Worm (Caenorhabditis elegans) whole organism, young adult: ENCODE measurements around the gene C07D10.5.

Experiments used
- B0261.1 ChIP-seq: sonication (generic microtip); optimal IDR thresholded peaks from 2 replicates; lab custom pipeline; 2016; ENCODE audit warnings: mild to moderate bottlenecking, missing genetic modification characterization, moderate library complexity, missing compliant biosample characterization
- F49E8.2 ChIP-seq: sonication (generic microtip); optimal IDR thresholded peaks from 3 replicates; lab custom pipeline; 2017; ENCODE audit warnings: missing genetic modification characterization, mild to moderate bottlenecking, missing compliant biosample characterization, antibody characterized with exemption, moderate library complexity; ENCODE audit not compliant: insufficient read depth
- F57C9.4 ChIP-seq: sonication (generic microtip); optimal IDR thresholded peaks from 2 replicates; lab custom pipeline; 2017; ENCODE audit warnings: mild to moderate bottlenecking, missing genetic modification characterization, missing compliant biosample characterization
- T26A5.8 ChIP-seq: sonication (generic microtip); optimal IDR thresholded peaks from 2 replicates; lab custom pipeline; 2016; ENCODE audit warnings: missing genetic modification characterization, missing compliant biosample characterization
- Y56A3A.18 ChIP-seq: fragments of 200-800 bp; sonication (Bioruptor generic); IDR thresholded peaks from 2 replicates; pipeline ENCODE4 v1.3.6; 2022; ENCODE audit warnings: missing genetic modification reagents, missing genetic modification characterization, missing compliant biosample characterization
- ama-1 ChIP-seq, 3 experiments: fragments of 150-350 bp in 1 of 3; sonication (generic microtip) in 2 of 3; optimal IDR thresholded peaks; 2 replicates each; lab custom pipeline; 2014 to 2018; ENCODE audit warnings: missing biosample characterization in 2 of 3, missing genetic modification characterization in 2 of 3, missing genetic modification reagents in 2 of 3
- ccch-3 ChIP-seq: fragments of 200-800 bp; sonication (Bioruptor generic); optimal IDR thresholded peaks from 2 replicates; lab custom pipeline; 2018; ENCODE audit warnings: mild to moderate bottlenecking, missing genetic modification characterization, missing compliant biosample characterization
- cebp-1 ChIP-seq, 2 experiments: fragments of 200-800 bp in 1 of 2; sonication (Bioruptor generic) in 1 of 2; sonication (generic microtip) in 1 of 2; IDR thresholded peaks in 1 of 2; optimal IDR thresholded peaks in 1 of 2; 2 replicates each; pipeline versions ENCODE4 v1.3.6 to Lab custom; 2017 to 2022; ENCODE audit warnings: missing compliant biosample characterization in 2 of 2, missing genetic modification characterization in 2 of 2, mild to moderate bottlenecking in 1 of 2, missing genetic modification reagents in 1 of 2, moderate library complexity in 1 of 2
- ceh-100 ChIP-seq: fragments of 200-800 bp; sonication (Bioruptor generic); IDR thresholded peaks from 2 replicates; pipeline ENCODE4 v1.3.6; 2022; ENCODE audit warnings: missing genetic modification reagents, missing genetic modification characterization, missing compliant biosample characterization
- ceh-40 ChIP-seq: fragments of 200-800 bp; sonication (Bioruptor generic); IDR thresholded peaks from 2 replicates; pipeline ENCODE4 v1.3.6; 2022; ENCODE audit warnings: missing genetic modification characterization, missing compliant biosample characterization
- ceh-58 ChIP-seq: fragments of 200-800 bp; sonication (Bioruptor generic); IDR thresholded peaks from 2 replicates; pipeline ENCODE4 v1.3.6; 2022; ENCODE audit warnings: missing genetic modification characterization, missing compliant biosample characterization
- ceh-79 ChIP-seq: sonication (generic microtip); optimal IDR thresholded peaks from 2 replicates; lab custom pipeline; 2017; ENCODE audit warnings: mild to moderate bottlenecking, missing genetic modification characterization, missing compliant biosample characterization
- chd-7 ChIP-seq: sonication (generic microtip); optimal IDR thresholded peaks from 2 replicates; lab custom pipeline; 2016; ENCODE audit warnings: mild to moderate bottlenecking, missing genetic modification characterization, moderate library complexity, missing compliant biosample characterization
- die-1 ChIP-seq: sonication (generic microtip); optimal IDR thresholded peaks from 2 replicates; lab custom pipeline; 2016; ENCODE audit warnings: missing genotype, mild to moderate bottlenecking, missing genetic modification characterization, missing compliant biosample characterization
- dox-1 ChIP-seq: fragments of 200-800 bp; sonication (Bioruptor generic); IDR thresholded peaks from 2 replicates; pipeline ENCODE4 v1.3.6; 2022; ENCODE audit warnings: missing genetic modification reagents, missing genetic modification characterization, missing compliant biosample characterization
- dpff-1 ChIP-seq: sonication (generic microtip); optimal IDR thresholded peaks from 2 replicates; lab custom pipeline; 2017; ENCODE audit warnings: mild to moderate bottlenecking, missing genetic modification characterization, missing compliant biosample characterization
- egl-18 ChIP-seq: fragments of 200-800 bp; sonication (Bioruptor generic); IDR thresholded peaks from 2 replicates; pipeline ENCODE4 v1.3.6; 2022; ENCODE audit warnings: missing genetic modification reagents, missing genetic modification characterization, missing compliant biosample characterization
- ekl-4 ChIP-seq: fragments of 200-800 bp; sonication (Bioruptor generic); IDR thresholded peaks from 2 replicates; pipeline ENCODE4 v1.3.6; 2022; ENCODE audit warnings: missing genetic modification reagents, missing genetic modification characterization, missing compliant biosample characterization
- fkh-3 ChIP-seq: sonication (generic microtip); optimal IDR thresholded peaks from 2 replicates; lab custom pipeline; 2016; ENCODE audit warnings: mild to moderate bottlenecking, missing genetic modification characterization, missing compliant biosample characterization
- hlh-12 ChIP-seq: sonication (generic microtip); optimal IDR thresholded peaks from 2 replicates; lab custom pipeline; 2016; ENCODE audit warnings: missing genetic modification characterization, missing compliant biosample characterization
- hlh-26 ChIP-seq: fragments of 200-800 bp; sonication (Bioruptor generic); conservative IDR thresholded peaks from 2 replicates; pipeline ENCODE4 v1.3.6; 2022; ENCODE audit warnings: missing genetic modification reagents, missing genetic modification characterization, missing compliant biosample characterization
- hmg-20 ChIP-seq: fragments of 200-800 bp; sonication (Bioruptor generic); IDR thresholded peaks from 2 replicates; pipeline ENCODE4 v1.3.6; 2022; ENCODE audit warnings: missing genetic modification reagents, missing genetic modification characterization, missing compliant biosample characterization
- hrde-1 ChIP-seq: sonication (generic microtip); optimal IDR thresholded peaks from 2 replicates; lab custom pipeline; 2016; ENCODE audit warnings: missing genetic modification characterization, mild to moderate bottlenecking, missing compliant biosample characterization, moderate library complexity, missing genotype, missing genetic modification reagents, borderline replicate concordance
- hsf-1 ChIP-seq: fragments of 200-800 bp; sonication (Bioruptor generic); IDR thresholded peaks from 2 replicates; pipeline ENCODE4 v1.3.6; 2022; ENCODE audit warnings: missing genetic modification reagents, missing genetic modification characterization, missing compliant biosample characterization
- madf-10 ChIP-seq: sonication (generic microtip); optimal IDR thresholded peaks from 2 replicates; lab custom pipeline; 2016; ENCODE audit warnings: mild to moderate bottlenecking, missing genetic modification characterization, missing compliant biosample characterization
- madf-3 ChIP-seq: fragments of 200-800 bp; sonication (Bioruptor generic); IDR thresholded peaks from 2 replicates; pipeline ENCODE4 v1.3.6; 2022; ENCODE audit warnings: missing genetic modification reagents, missing genetic modification characterization, missing compliant biosample characterization
- madf-6 ChIP-seq: fragments of 200-800 bp; sonication (Bioruptor generic); IDR thresholded peaks from 2 replicates; pipeline ENCODE4 v1.3.6; 2022; ENCODE audit warnings: missing genetic modification reagents, missing genetic modification characterization, missing compliant biosample characterization
- madf-8 ChIP-seq: fragments of 200-800 bp; sonication (Bioruptor generic); conservative IDR thresholded peaks from 2 replicates; pipeline ENCODE4 v1.3.6; 2022; ENCODE audit warnings: missing genetic modification reagents, missing genetic modification characterization, missing compliant biosample characterization
- mcd-1 ChIP-seq: fragments of 200-800 bp; sonication (Bioruptor generic); IDR thresholded peaks from 2 replicates; pipeline ENCODE4 v1.3.6; 2022; ENCODE audit warnings: missing genetic modification reagents, missing genetic modification characterization, missing compliant biosample characterization
- mes-4 ChIP-seq: sonication (generic microtip); optimal IDR thresholded peaks from 2 replicates; lab custom pipeline; 2016; ENCODE audit warnings: missing genotype, missing genetic modification characterization, missing compliant biosample characterization
- nfya-2 ChIP-seq: fragments of 200-800 bp; sonication (Bioruptor generic); IDR thresholded peaks from 2 replicates; pipeline ENCODE4 v1.3.6; 2022; ENCODE audit warnings: missing genetic modification reagents, missing genetic modification characterization, missing compliant biosample characterization
- nfyb-1 ChIP-seq: fragments of 200-800 bp; sonication (Bioruptor generic); IDR thresholded peaks from 2 replicates; pipeline ENCODE4 v1.3.6; 2022; ENCODE audit warnings: missing genetic modification reagents, missing genetic modification characterization, missing compliant biosample characterization
- nhr-120 ChIP-seq: fragments of 200-800 bp; sonication (Bioruptor generic); IDR thresholded peaks from 2 replicates; pipeline ENCODE4 v1.3.6; 2022; ENCODE audit warnings: missing genetic modification characterization, missing compliant biosample characterization
- nhr-27 ChIP-seq: fragments of 200-800 bp; sonication (Bioruptor generic); optimal IDR thresholded peaks from 2 replicates; lab custom pipeline; 2018; ENCODE audit warnings: mild to moderate bottlenecking, missing genetic modification characterization, moderate library complexity, missing compliant biosample characterization
- nhr-80 ChIP-seq: sonication (generic microtip); optimal IDR thresholded peaks from 2 replicates; lab custom pipeline; 2016; ENCODE audit warnings: missing genetic modification characterization, missing compliant biosample characterization
- pbrm-1 ChIP-seq: fragments of 200-800 bp; sonication (Bioruptor generic); IDR thresholded peaks from 2 replicates; pipeline ENCODE4 v1.3.6; 2022; ENCODE audit warnings: missing genetic modification reagents, missing genetic modification characterization, missing compliant biosample characterization
- pha-4 ChIP-seq: fragments of 150-350 bp; sonication (generic microtip); optimal IDR thresholded peaks from 2 replicates; lab custom pipeline; 2014; ENCODE audit warnings: missing biosample characterization, missing genetic modification reagents, missing genetic modification characterization
- rec-8 ChIP-seq, 2 experiments: sonication (generic microtip); optimal IDR thresholded peaks; 2 replicates each; lab custom pipeline; 2016; ENCODE audit warnings: mild to moderate bottlenecking in 2 of 2, missing genetic modification characterization in 2 of 2, missing genetic modification reagents in 2 of 2, missing genotype in 2 of 2, missing biosample characterization in 1 of 2, missing compliant biosample characterization in 1 of 2, moderate library complexity in 1 of 2
- snpc-3.4 ChIP-seq: sonication (generic microtip); optimal IDR thresholded peaks from 2 replicates; lab custom pipeline; 2017; ENCODE audit warnings: missing genetic modification characterization, mild to moderate bottlenecking, missing compliant biosample characterization, antibody characterized with exemption, moderate library complexity, missing genotype, missing genetic modification reagents
- sptf-2 ChIP-seq: fragments of 200-800 bp; sonication (Bioruptor generic); optimal IDR thresholded peaks from 2 replicates; lab custom pipeline; 2018; ENCODE audit warnings: mild to moderate bottlenecking, missing genetic modification characterization, missing compliant biosample characterization
- tbp1 ChIP-seq: fragments of 200-800 bp; sonication (Bioruptor generic); optimal IDR thresholded peaks from 2 replicates; lab custom pipeline; 2018; ENCODE audit warnings: mild to moderate bottlenecking, missing genetic modification characterization, missing compliant biosample characterization
- unc-62 ChIP-seq: fragments of 150-350 bp; optimal IDR thresholded peaks from 2 replicates; lab custom pipeline; 2014; ENCODE audit warnings: missing biosample characterization, missing genetic modification reagents, missing genetic modification characterization
- zfh-2 ChIP-seq: fragments of 200-800 bp; sonication (Bioruptor generic); conservative IDR thresholded peaks from 2 replicates; pipeline ENCODE4 v1.3.6; 2022; ENCODE audit warnings: missing genetic modification reagents, missing genetic modification characterization, missing compliant biosample characterization
- zim-3 ChIP-seq: sonication (generic microtip); optimal IDR thresholded peaks from 2 replicates; lab custom pipeline; 2017; ENCODE audit warnings: mild to moderate bottlenecking, missing genetic modification characterization, moderate library complexity, missing compliant biosample characterization
- ztf-26 ChIP-seq: sonication (generic microtip); optimal IDR thresholded peaks from 2 replicates; lab custom pipeline; 2017; ENCODE audit warnings: missing genetic modification characterization, missing compliant biosample characterization
- ztf-3 ChIP-seq: fragments of 200-800 bp; sonication (Bioruptor generic); optimal IDR thresholded peaks from 2 replicates; lab custom pipeline; 2018; ENCODE audit warnings: mild to moderate bottlenecking, missing genetic modification characterization, missing compliant biosample characterization

Gene C07D10.5

ce11 chrII:7343668-7344067, 37.7 kb upstream of the C07D10.5 start:
- TF ChIP-seq nhr-27 (tag; lab: Kevin White, UChicago) (no peak), die-1 (tag; lab: Kevin White, UChicago) (no peak), dox-1 (no peak), zim-3 (no peak), hlh-12 (no peak), chd-7 (tag; lab: Kevin White, UChicago) (peak; percentile 13), egl-18 (GFP tag; lab: Robert Waterston, UW) (no peak), snpc-3.4 (tag; lab: Kevin White, UChicago) (no peak), ccch-3 (GFP tag; lab: Kevin White, UChicago) (no peak), ceh-100 (GFP tag; lab: Robert Waterston, UW) (no peak), rec-8 (tag; optimal IDR thresholded peaks at IDR 0.05; lab: Kevin White, UChicago) (no peak), ama-1 (optimal IDR thresholded peaks at IDR 0.05; lab: Kevin White, UChicago) (peak; percentile 24), ama-1 (GFP tag; optimal IDR thresholded peaks at IDR 0.05; lab: Kevin White, UChicago) (no peak), ztf-3 (GFP tag; lab: Kevin White, UChicago) (no peak), ceh-40 (no peak), T26A5.8 (tag; lab: Kevin White, UChicago) (no peak), ceh-79 (tag; lab: Kevin White, UChicago) (no peak), cebp-1 (GFP tag; IDR thresholded peaks at IDR 0.05; lab: Robert Waterston, UW) (no peak), cebp-1 (tag; optimal IDR thresholded peaks at IDR 0.05; lab: Kevin White, UChicago) (peak; percentile 1), dpff-1 (tag; lab: Kevin White, UChicago) (no peak)

- no peak for TF ChIP-seq hlh-26 (GFP tag; lab: Robert Waterston, UW)
- no peak for TF ChIP-seq pbrm-1 (GFP tag; lab: Robert Waterston, UW)
- no peak for TF ChIP-seq ceh-58 (GFP tag; lab: Robert Waterston, UW)
- TF ChIP-seq madf-8 (GFP tag; lab: Robert Waterston, UW): no peak
- TF ChIP-seq nhr-27 (tag; lab: Kevin White, UChicago): no peak
- TF ChIP-seq ekl-4: no peak
- no peak for TF ChIP-seq nfya-2 (GFP tag; lab: Robert Waterston, UW)
- TF ChIP-seq hmg-20: no peak
- TF ChIP-seq zfh-2: no peak
- TF ChIP-seq Y56A3A.18: no peak
- no peak for TF ChIP-seq sptf-2 (GFP tag; lab: Kevin White, UChicago)
- TF ChIP-seq hsf-1: no peak
- no peak for TF ChIP-seq B0261.1 (tag; lab: Kevin White, UChicago)
- TF ChIP-seq madf-10 (tag; lab: Kevin White, UChicago): no peak
Measured at ce11 chrII:7345858-7346257, 35.5 kb upstream of the C07D10.5 start.

DNA sequence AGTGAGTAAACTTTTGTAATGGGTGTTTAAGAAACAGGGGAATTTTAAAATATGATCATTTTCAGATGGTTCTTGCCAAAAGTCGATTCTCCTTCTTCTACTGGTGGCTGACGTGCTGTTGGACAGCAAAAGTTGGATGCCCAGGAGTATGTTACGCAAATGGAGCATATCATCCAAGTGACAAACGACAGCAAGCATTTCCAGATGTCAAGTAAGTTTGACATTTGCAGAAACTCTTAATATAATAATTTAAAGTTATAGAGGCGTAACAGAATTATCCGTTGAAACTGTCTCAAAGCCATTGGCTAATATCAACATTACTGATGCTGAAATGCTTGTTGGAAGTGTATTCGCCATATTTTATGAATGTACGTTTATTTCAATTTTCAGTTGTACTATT, 33.3 kb upstream of the C07D10.5 start:
- no peak for TF ChIP-seq fkh-3 (tag; lab: Kevin White, UChicago)
- no peak for TF ChIP-seq hmg-20
- TF ChIP-seq F49E8.2 (tag; lab: Kevin White, UChicago): no peak
- TF ChIP-seq nhr-80 (tag; lab: Kevin White, UChicago): no peak
- no peak for TF ChIP-seq nhr-120 (GFP tag; lab: Robert Waterston, UW)
- no peak for TF ChIP-seq zfh-2
- TF ChIP-seq F57C9.4 (tag; lab: Kevin White, UChicago): no peak
- TF ChIP-seq ceh-58 (GFP tag; lab: Robert Waterston, UW): no peak
- no peak for TF ChIP-seq tbp1 (GFP tag; lab: Kevin White, UChicago)
- no peak for TF ChIP-seq Y56A3A.18
- no peak for TF ChIP-seq unc-62 (GFP tag; lab: Kevin White, UChicago)
- TF ChIP-seq mes-4 (tag; lab: Kevin White, UChicago): no peak
- no peak for TF ChIP-seq madf-6 (GFP tag; lab: Robert Waterston, UW)
- TF ChIP-seq madf-3 (GFP tag; lab: Robert Waterston, UW): no peak
- TF ChIP-seq ztf-26: no peak
- no peak for TF ChIP-seq pha-4
- no peak for TF ChIP-seq nfyb-1 (GFP tag; lab: Robert Waterston, UW)
- TF ChIP-seq hrde-1: no peak
- TF ChIP-seq mcd-1 (GFP tag; lab: Robert Waterston, UW): no peak
